Fruit fly (Drosophila melanogaster) whole organism, embryonic: ENCODE data around the gene CG6972.

Experiments used
- Adf1 ChIP-seq: fragments of 200-800 bp; sonication (Bioruptor generic); IDR thresholded peaks from 2 replicates; pipeline ENCODE4 v1.3.6; 2022; ENCODE audit warnings: missing biosample characterization, missing genetic modification characterization
- Atf-2 ChIP-seq: fragments of 200-800 bp; sonication (Bioruptor generic); optimal IDR thresholded peaks from 2 replicates; lab custom pipeline; 2016; ENCODE audit warnings: missing biosample characterization, missing genetic modification characterization
- Awh ChIP-seq: fragments of 200-800 bp; sonication (Bioruptor generic); IDR thresholded peaks from 2 replicates; pipeline ENCODE4, ENCODE4 v1.3.6; 2022; ENCODE audit warnings: missing biosample characterization, missing genetic modification characterization
- Bgb ChIP-seq: fragments of 200-800 bp; sonication (Bioruptor generic); IDR thresholded peaks from 2 replicates; pipeline ENCODE4 v1.3.6; 2022; ENCODE audit warnings: missing biosample characterization, missing genetic modification characterization; ENCODE audit not compliant: partially characterized antibody
- Blimp-1 ChIP-seq: fragments of 200-800 bp; sonication (Bioruptor generic); optimal IDR thresholded peaks from 3 replicates; lab custom pipeline; 2018; ENCODE audit warnings: missing biosample characterization, missing genetic modification characterization, mild to moderate bottlenecking, moderate library complexity, missing genetic modification reagents
- CG10462 ChIP-seq: fragments of 200-800 bp; sonication (Bioruptor generic); optimal IDR thresholded peaks from 2 replicates; lab custom pipeline; 2016; ENCODE audit warnings: missing biosample characterization, missing genetic modification characterization
- CG11504 ChIP-seq: fragments of 200-800 bp; sonication (Bioruptor generic); optimal IDR thresholded peaks from 3 replicates; lab custom pipeline; 2019; ENCODE audit warnings: missing biosample characterization, mild to moderate bottlenecking, missing genetic modification characterization, moderate library complexity
- CG12071 ChIP-seq: fragments of 200-800 bp; sonication (Bioruptor generic); optimal IDR thresholded peaks from 3 replicates; lab custom pipeline; 2018; ENCODE audit warnings: missing biosample characterization, mild to moderate bottlenecking, missing genetic modification characterization
- CG15479 ChIP-seq: fragments of 200-800 bp; sonication (Bioruptor generic); optimal IDR thresholded peaks from 3 replicates; lab custom pipeline; 2019; ENCODE audit warnings: missing biosample characterization, mild to moderate bottlenecking, missing genetic modification characterization, moderate library complexity
- CG17385 ChIP-seq: fragments of 200-800 bp; sonication (Bioruptor generic); optimal IDR thresholded peaks from 3 replicates; lab custom pipeline; 2018; ENCODE audit warnings: missing biosample characterization, mild to moderate bottlenecking, missing genetic modification characterization
- CG2199 ChIP-seq: fragments of 200-800 bp; sonication (Bioruptor generic); IDR thresholded peaks from 3 replicates; pipeline ENCODE4 v1.3.6; 2022; ENCODE audit warnings: missing biosample characterization, missing genetic modification characterization
- CG32772 ChIP-seq: fragments of 200-800 bp; sonication (Bioruptor generic); IDR thresholded peaks from 2 replicates; pipeline ENCODE4 v1.3.6; 2022; ENCODE audit warnings: missing biosample characterization, missing genetic modification characterization
- CG8478 ChIP-seq: fragments of >200 bp; optimal IDR thresholded peaks from 2 replicates; lab custom pipeline; 2018
- CG8944 ChIP-seq: fragments of 200-800 bp; sonication (Bioruptor generic); optimal IDR thresholded peaks from 3 replicates; lab custom pipeline; 2016; ENCODE audit warnings: missing biosample characterization, missing genetic modification characterization
- CG9215 ChIP-seq: fragments of 200-800 bp; sonication (Bioruptor generic); IDR thresholded peaks from 2 replicates; pipeline ENCODE4 v1.3.6; 2022; ENCODE audit warnings: missing biosample characterization, missing genetic modification characterization
- Deaf1 ChIP-seq: fragments of 200-800 bp; optimal IDR thresholded peaks from 3 replicates; lab custom pipeline; 2019; ENCODE audit warnings: missing biosample characterization, mild to moderate bottlenecking, missing genetic modification characterization, moderate library complexity
- Dfd ChIP-seq, 2 experiments: fragments of >200 bp; optimal IDR thresholded peaks; 2 replicates each; lab custom pipeline; 2017; ENCODE audit warnings: missing biosample characterization in 2 of 2, missing genetic modification characterization in 2 of 2
- Eip74EF ChIP-seq, 2 experiments: fragments of 200-800 bp in 1 of 2; fragments of >200 bp in 1 of 2; sonication (Bioruptor generic) in 1 of 2; optimal IDR thresholded peaks; 2 replicates each; lab custom pipeline; 2017 to 2019; ENCODE audit warnings: missing biosample characterization in 2 of 2, missing genetic modification characterization in 2 of 2, mild to moderate bottlenecking in 1 of 2, moderate library complexity in 1 of 2
- H2.0 ChIP-seq: fragments of 200-800 bp; sonication (Bioruptor generic); IDR thresholded peaks from 2 replicates; pipeline ENCODE4 v1.3.6; 2022; ENCODE audit warnings: missing biosample characterization, missing genetic modification characterization
- HHEX ChIP-seq: fragments of 200-800 bp; sonication (Bioruptor generic); optimal IDR thresholded peaks from 3 replicates; lab custom pipeline; 2017; ENCODE audit warnings: missing biosample characterization, mild to moderate bottlenecking, missing genetic modification characterization, missing genetic modification reagents
- HLH4C ChIP-seq: fragments of 200-800 bp; sonication (Bioruptor generic); IDR thresholded peaks from 3 replicates; pipeline ENCODE4 v1.3.6; 2022; ENCODE audit warnings: missing biosample characterization, missing genetic modification characterization; ENCODE audit not compliant: partially characterized antibody
- Hsf ChIP-seq: fragments of 200-800 bp; sonication (Bioruptor generic); optimal IDR thresholded peaks from 3 replicates; lab custom pipeline; 2016; ENCODE audit warnings: missing biosample characterization, missing genetic modification characterization
- Jarid2 ChIP-seq: fragments of 200-800 bp; sonication (Bioruptor generic); optimal IDR thresholded peaks from 3 replicates; lab custom pipeline; 2017; ENCODE audit warnings: mild to moderate bottlenecking, missing biosample characterization, missing genetic modification reagents, missing genetic modification characterization
- Med ChIP-seq: fragments of 200-800 bp; sonication (Bioruptor generic); peaks from one replicate; lab custom pipeline; 2016; ENCODE audit warnings: missing biosample characterization, missing genetic modification characterization, mild to moderate bottlenecking, inconsistent platforms, moderate library complexity
- Nf-YC ChIP-seq: fragments of 200-800 bp; optimal IDR thresholded peaks from 3 replicates; lab custom pipeline; 2019; ENCODE audit warnings: missing biosample characterization, mild to moderate bottlenecking, missing genetic modification characterization, moderate library complexity
- Sin3A ChIP-seq: fragments of >200 bp; optimal IDR thresholded peaks from 2 replicates; lab custom pipeline; 2018
- Sry-β ChIP-seq: fragments of 200-800 bp; sonication (Bioruptor generic); optimal IDR thresholded peaks from 2 replicates; lab custom pipeline; 2018; ENCODE audit warnings: missing biosample characterization, mild to moderate bottlenecking, missing genetic modification characterization, moderate library complexity
- Stat92E ChIP-seq, 3 experiments: fragments of >200 bp in 2 of 3; fragments of 200-800 bp in 1 of 3; sonication (Bioruptor generic) in 1 of 3; optimal IDR thresholded peaks; 2 replicates each; lab custom pipeline; 2017 to 2019; ENCODE audit warnings: missing biosample characterization in 3 of 3, missing genetic modification characterization in 3 of 3, mild to moderate bottlenecking in 1 of 3, moderate library complexity in 1 of 3
- Xrp1 ChIP-seq: fragments of 200-800 bp; sonication (Bioruptor generic); IDR thresholded peaks from 2 replicates; pipeline ENCODE4 v1.3.6; 2022; ENCODE audit warnings: missing biosample characterization, missing genetic modification characterization
- YL-1 ChIP-seq: fragments of 200-800 bp; sonication (Bioruptor generic); optimal IDR thresholded peaks from 3 replicates; lab custom pipeline; 2017; ENCODE audit warnings: missing biosample characterization, mild to moderate bottlenecking, missing genetic modification characterization
- insv ChIP-seq, 2 experiments: fragments of 200-800 bp; sonication (Bioruptor generic); optimal IDR thresholded peaks; 3 replicates each; lab custom pipeline; 2016 to 2018; ENCODE audit warnings: missing biosample characterization in 2 of 2, missing genetic modification characterization in 2 of 2
- ken ChIP-seq: fragments of 200-800 bp; sonication (Bioruptor generic); IDR thresholded peaks from 3 replicates; pipeline ENCODE4 v1.3.6; 2022; ENCODE audit warnings: missing biosample characterization, missing genetic modification characterization
- kni ChIP-seq: fragments of 200-800 bp; sonication (Bioruptor generic); optimal IDR thresholded peaks from 3 replicates; lab custom pipeline; 2017; ENCODE audit warnings: mild to moderate bottlenecking, missing biosample characterization, missing genetic modification reagents, missing genetic modification characterization
- knrl ChIP-seq: fragments of 200-800 bp; sonication (Bioruptor generic); IDR thresholded peaks from 3 replicates; pipeline ENCODE4 v1.3.6; 2022; ENCODE audit warnings: missing biosample characterization, missing genetic modification characterization; ENCODE audit not compliant: partially characterized antibody
- lab ChIP-seq: fragments of 200-800 bp; sonication (Bioruptor generic); optimal IDR thresholded peaks from 3 replicates; lab custom pipeline; 2017; ENCODE audit warnings: missing biosample characterization, missing genetic modification characterization, mild to moderate bottlenecking, moderate library complexity, missing genetic modification reagents
- nerfin-1 ChIP-seq: fragments of 200-800 bp; sonication (Bioruptor generic); optimal IDR thresholded peaks from 3 replicates; lab custom pipeline; 2019; ENCODE audit warnings: missing biosample characterization, mild to moderate bottlenecking, missing genetic modification characterization, moderate library complexity
- oc ChIP-seq: fragments of 200-800 bp; sonication (Bioruptor generic); optimal IDR thresholded peaks from 2 replicates; lab custom pipeline; 2018; ENCODE audit warnings: missing biosample characterization, mild to moderate bottlenecking, missing genetic modification characterization, moderate library complexity
- otp ChIP-seq: fragments of 200-800 bp; sonication (Bioruptor generic); IDR thresholded peaks from 3 replicates; pipeline ENCODE4, ENCODE4 v1.3.6; 2022; ENCODE audit warnings: missing biosample characterization, missing genetic modification characterization
- phol ChIP-seq: fragments of 200-800 bp; sonication (Bioruptor generic); optimal IDR thresholded peaks from 3 replicates; lab custom pipeline; 2018; ENCODE audit warnings: missing biosample characterization, mild to moderate bottlenecking, missing genetic modification characterization, moderate library complexity
- pros ChIP-seq: fragments of 200-800 bp; sonication (Bioruptor generic); optimal IDR thresholded peaks from 3 replicates; lab custom pipeline; 2019; ENCODE audit warnings: missing biosample characterization, mild to moderate bottlenecking, missing genetic modification characterization, moderate library complexity
- pum ChIP-seq: fragments of 200-800 bp; sonication (Bioruptor generic); optimal IDR thresholded peaks from 2 replicates; lab custom pipeline; 2016; ENCODE audit warnings: missing biosample characterization, missing genetic modification characterization
- ranshi ChIP-seq: fragments of 200-800 bp; sonication (Bioruptor generic); IDR thresholded peaks from 2 replicates; pipeline ENCODE4 v1.3.6; 2022; ENCODE audit warnings: missing biosample characterization, missing genetic modification characterization
- row ChIP-seq: fragments of 200-800 bp; sonication (Bioruptor generic); IDR thresholded peaks from 3 replicates; pipeline ENCODE4 v1.3.6; 2022; ENCODE audit warnings: missing biosample characterization, missing genetic modification characterization
- sens-2 ChIP-seq: fragments of 200-800 bp; sonication (Bioruptor generic); IDR thresholded peaks from 2 replicates; pipeline ENCODE4 v1.3.6; 2022; ENCODE audit warnings: missing biosample characterization, missing genetic modification characterization
- sr ChIP-seq: fragments of 200-800 bp; sonication (Bioruptor generic); IDR thresholded peaks from 3 replicates; pipeline ENCODE4 v1.3.6; 2022; ENCODE audit warnings: missing biosample characterization, missing genetic modification characterization
- sug ChIP-seq: fragments of 200-800 bp; optimal IDR thresholded peaks from 2 replicates; lab custom pipeline; 2019; ENCODE audit warnings: missing biosample characterization, mild to moderate bottlenecking, missing genetic modification characterization, moderate library complexity

CG6972 gene

dm6 chr3R:22666449-22667283 is 35.1 kb upstream of the CG6972 start (continued):
- peak; percentile 58 for TF ChIP-seq Med (GFP tag; lab: Kevin White, UChicago)
- no peak for TF ChIP-seq Atf-2
- peak in 1 of 3 experiments; percentile 98 for TF ChIP-seq Stat92E (GFP tag; optimal IDR thresholded peaks at IDR 0.05; lab: Kevin White, UChicago)
- peak; percentile 64; the same call in 2 of the 3 replicates for TF ChIP-seq sr (GFP tag; lab: Robert Waterston, UW)
- peak; percentile 12 for TF ChIP-seq oc (tag; lab: Kevin White, UChicago)
- TF ChIP-seq nerfin-1 (tag; lab: Kevin White, UChicago), result no peak
- TF ChIP-seq Jarid2 (GFP tag; lab: Kevin White, UChicago), result peak; percentile 95
- 0 out of 2 replicates have a peak, but pooled peaks have one; percentile 9 for TF ChIP-seq Bgb (GFP tag; lab: Robert Waterston, UW)
- no peak for TF ChIP-seq otp (GFP tag; lab: Robert Waterston, UW)
- TF ChIP-seq phol (tag; lab: Kevin White, UChicago), result peak; percentile 36
- peak; percentile 62; the same call in 2 of the 3 replicates for TF ChIP-seq row (GFP tag; lab: Robert Waterston, UW)
- TF ChIP-seq Dfd (GFP tag; optimal IDR thresholded peaks at IDR 0.05; lab: Kevin White, UChicago), result no peak
- TF ChIP-seq Xrp1, result 0 out of 2 replicates have a peak, but pooled peaks have one; percentile 19
- peak in 1 of 2 experiments; percentile 3 for TF ChIP-seq insv (GFP tag; optimal IDR thresholded peaks at IDR 0.05; lab: Kevin White, UChicago)
- TF ChIP-seq CG8944 (GFP tag; lab: Kevin White, UChicago), result no peak
- TF ChIP-seq CG2199 (GFP tag; lab: Robert Waterston, UW), result 0 out of 3 replicates have a peak, but pooled peaks have one; percentile 25
- peak; percentile 24 for TF ChIP-seq Nf-YC
- TF ChIP-seq YL-1 (GFP tag; lab: Kevin White, UChicago), result peak; percentile 35
- peak; percentile 22 for TF ChIP-seq kni (GFP tag; lab: Kevin White, UChicago)
- TF ChIP-seq Sry-β (GFP tag; lab: Kevin White, UChicago), result peak; percentile 92
- TF ChIP-seq CG15479 (GFP tag; lab: Kevin White, UChicago), result peak; percentile 58
- peak; percentile 97 for TF ChIP-seq sug (tag; lab: Kevin White, UChicago)
- TF ChIP-seq Adf1 (GFP tag; lab: Robert Waterston, UW), result peak; percentile 97
- 0 out of 2 replicates have a peak, but pooled peaks have one; percentile 22 for TF ChIP-seq Awh (GFP tag; lab: Robert Waterston, UW)
- TF ChIP-seq pros (GFP tag; lab: Kevin White, UChicago), result peak; percentile 66
- peak; percentile 55 for TF ChIP-seq CG8478 (lab: Kevin White, UChicago)

dm6 chr3R:22667284-22667958 is 34.4 kb upstream of the CG6972 start:
- TF ChIP-seq Eip74EF (GFP tag; optimal IDR thresholded peaks at IDR 0.05; lab: Kevin White, UChicago) (peak in 1 of 2 experiments; percentile 76), sens-2 (GFP tag; lab: Robert Waterston, UW) (peak; percentile 73; the same call in 1 of the 2 replicates), CG10462 (GFP tag; lab: Kevin White, UChicago) (peak; percentile 62), H2.0 (GFP tag; lab: Robert Waterston, UW) (peak; percentile 55), ranshi (GFP tag; lab: Robert Waterston, UW) (peak; percentile 66; the same call in 1 of the 2 replicates), Sin3A (lab: Kevin White, UChicago) (no peak), HLH4C (GFP tag; lab: Robert Waterston, UW) (no peak), knrl (no peak), CG17385 (GFP tag; lab: Kevin White, UChicago) (peak; percentile 77), CG12071 (GFP tag; lab: Kevin White, UChicago) (peak; percentile 12), pum (GFP tag; lab: Kevin White, UChicago) (peak; percentile 39), CG32772 (peak; percentile 82), HHEX (GFP tag; lab: Kevin White, UChicago) (peak; percentile 71), CG11504 (tag; lab: Kevin White, UChicago) (peak; percentile 95), Hsf (GFP tag; lab: Kevin White, UChicago) (peak; percentile 72), CG9215 (GFP tag; lab: Robert Waterston, UW) (peak; percentile 55), Deaf1 (tag; lab: Kevin White, UChicago) (peak; percentile 67), lab (peak; percentile 79), ken (GFP tag; lab: Robert Waterston, UW) (peak; percentile 63; the same call in 2 of the 3 replicates), Blimp-1 (GFP tag; lab: Kevin White, UChicago) (peak; percentile 98)
